Fruit fly (Drosophila melanogaster) whole organism, adult: ENCODE measurements around the gene Rab39.

Source experiments
- CG11617 ChIP-seq: fragments of 200-800 bp; sonication (Bioruptor generic); optimal IDR thresholded peaks from 2 replicates; lab custom pipeline; 2017; ENCODE audit warnings: mild to moderate bottlenecking, missing biosample characterization, missing genetic modification reagents, missing genetic modification characterization
- CG12768 ChIP-seq: fragments of 200-800 bp; sonication (Bioruptor generic); optimal IDR thresholded peaks from 2 replicates; lab custom pipeline; 2017; ENCODE audit warnings: missing biosample characterization, missing genetic modification characterization, mild to moderate bottlenecking, moderate library complexity, missing genetic modification reagents
- CG33017 ChIP-seq: fragments of 200-800 bp; sonication (Bioruptor generic); optimal IDR thresholded peaks from 2 replicates; lab custom pipeline; 2018; ENCODE audit warnings: missing biosample characterization, mild to moderate bottlenecking, missing genetic modification characterization, moderate library complexity
- CG5204 ChIP-seq: fragments of 200-800 bp; sonication (Bioruptor generic); optimal IDR thresholded peaks from 2 replicates; lab custom pipeline; 2016; ENCODE audit warnings: missing biosample characterization, missing genetic modification characterization
- CG7101 ChIP-seq: fragments of 200-800 bp; sonication (Bioruptor generic); optimal IDR thresholded peaks from 2 replicates; lab custom pipeline; 2018; ENCODE audit warnings: missing biosample characterization, mild to moderate bottlenecking, missing genetic modification characterization, moderate library complexity
- Clk ChIP-seq: fragments of 200-800 bp; sonication (Bioruptor generic); optimal IDR thresholded peaks from 2 replicates; lab custom pipeline; 2017; ENCODE audit warnings: missing biosample characterization, missing genetic modification characterization
- Hr96 ChIP-seq: fragments of 200-800 bp; sonication (Bioruptor generic); optimal IDR thresholded peaks from 2 replicates; lab custom pipeline; 2016; ENCODE audit warnings: missing biosample characterization, missing genetic modification characterization
- cic ChIP-seq: fragments of 200-800 bp; sonication (Bioruptor generic); optimal IDR thresholded peaks from 2 replicates; lab custom pipeline; 2017; ENCODE audit warnings: missing biosample characterization, mild to moderate bottlenecking, missing genetic modification characterization, moderate library complexity
- cnc ChIP-seq, 2 experiments: fragments of >200 bp; optimal IDR thresholded peaks; 2 replicates each; lab custom pipeline; 2017
- kay ChIP-seq: fragments of 200-800 bp; sonication (Bioruptor generic); peaks from one replicate; lab custom pipeline; 2016; ENCODE audit warnings: missing biosample characterization, missing genetic modification characterization, borderline replicate concordance
- ovo ChIP-seq: fragments of 200-800 bp; sonication (Bioruptor generic); optimal IDR thresholded peaks from 2 replicates; lab custom pipeline; 2016; ENCODE audit warnings: missing biosample characterization, missing genetic modification characterization
- pad ChIP-seq: fragments of 200-800 bp; sonication (Bioruptor generic); optimal IDR thresholded peaks from 3 replicates; lab custom pipeline; 2017; ENCODE audit warnings: missing biosample characterization, missing genetic modification characterization, mild to moderate bottlenecking, moderate library complexity, missing genetic modification reagents
- tj ChIP-seq: fragments of 200-800 bp; sonication (Bioruptor generic); optimal IDR thresholded peaks from 3 replicates; lab custom pipeline; 2017; ENCODE audit warnings: missing biosample characterization, mild to moderate bottlenecking, missing genetic modification characterization, moderate library complexity
- toe ChIP-seq: fragments of 200-800 bp; sonication (Bioruptor generic); optimal IDR thresholded peaks from 2 replicates; lab custom pipeline; 2016; ENCODE audit warnings: missing biosample characterization, missing genetic modification characterization

DNA sequence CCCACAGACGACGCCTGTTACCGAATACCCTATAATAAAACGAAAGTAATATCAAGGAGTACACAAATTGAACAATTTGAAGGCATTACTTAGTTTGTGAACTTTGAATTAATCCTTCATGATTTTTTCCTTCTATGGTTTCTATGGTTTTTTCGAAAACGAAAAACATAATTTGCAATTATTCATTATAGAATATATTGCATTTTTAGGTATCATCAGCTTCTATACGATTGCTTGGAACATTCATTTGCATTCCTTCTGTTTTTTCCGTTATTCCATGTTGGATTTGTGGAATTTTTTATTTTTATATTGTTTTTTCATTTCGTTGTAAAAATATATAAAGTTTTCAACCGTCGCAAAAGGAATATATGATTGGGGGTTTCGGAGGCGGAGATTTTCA, 19.3 kb upstream of the Rab39 start:
- TF ChIP-seq CG11617 (GFP tag; lab: Kevin White, UChicago), result no peak
- TF ChIP-seq Clk (GFP tag; lab: Kevin White, UChicago), result no peak
- no peak for TF ChIP-seq pad (GFP tag; lab: Kevin White, UChicago)
- TF ChIP-seq CG7101 (tag; lab: Kevin White, UChicago), result no peak
- no peak for TF ChIP-seq ovo (GFP tag; lab: Kevin White, UChicago)
- TF ChIP-seq tj (GFP tag; lab: Kevin White, UChicago), result no peak
- TF ChIP-seq toe (GFP tag; lab: Kevin White, UChicago), result no peak
- no peak for TF ChIP-seq kay (GFP tag; lab: Kevin White, UChicago)
- TF ChIP-seq cnc (optimal IDR thresholded peaks at IDR 0.05; lab: Kevin White, UChicago), result no peak
- no peak for TF ChIP-seq Hr96 (GFP tag; lab: Kevin White, UChicago)
- no peak for TF ChIP-seq CG12768 (GFP tag; lab: Kevin White, UChicago)
- no peak for TF ChIP-seq CG5204 (GFP tag; lab: Kevin White, UChicago)
- TF ChIP-seq cic, result no peak
- TF ChIP-seq CG33017 (tag; lab: Kevin White, UChicago), result no peak
